Fruit fly (Drosophila melanogaster) whole organism, embryonic: ENCODE measurements around the gene CG14668.
A peak's percentile ranks its signal among the peaks of the same experiment; 100 is the strongest.

Experiments
- Ada2b ChIP-seq: fragments of 200-800 bp; sonication (Bioruptor generic); IDR thresholded peaks from 2 replicates; pipeline ENCODE4 v1.3.6; 2022; ENCODE audit warnings: missing biosample characterization, missing genetic modification characterization
- Awh ChIP-seq: fragments of 200-800 bp; sonication (Bioruptor generic); IDR thresholded peaks from 2 replicates; pipeline ENCODE4, ENCODE4 v1.3.6; 2022; ENCODE audit warnings: missing biosample characterization, missing genetic modification characterization
- BEAF-32 ChIP-seq: fragments of 200-800 bp; sonication (Bioruptor generic); optimal IDR thresholded peaks from 3 replicates; lab custom pipeline; 2017; ENCODE audit warnings: missing biosample characterization, missing genetic modification characterization, mild to moderate bottlenecking, moderate library complexity, missing genetic modification reagents
- CG10147 ChIP-seq: fragments of 200-800 bp; sonication (Bioruptor generic); optimal IDR thresholded peaks from 2 replicates; lab custom pipeline; 2019; ENCODE audit warnings: missing biosample characterization, mild to moderate bottlenecking, missing genetic modification characterization, moderate library complexity
- CG10366 ChIP-seq: fragments of 200-800 bp; sonication (Bioruptor generic); IDR thresholded peaks from 2 replicates; pipeline ENCODE4 v1.3.6; 2022; ENCODE audit warnings: missing biosample characterization, missing genetic modification characterization
- CG11398 ChIP-seq: fragments of 200-800 bp; sonication (Bioruptor generic); optimal IDR thresholded peaks from 2 replicates; lab custom pipeline; 2016; ENCODE audit warnings: missing biosample characterization, missing genetic modification characterization
- CG12769 ChIP-seq: fragments of 200-800 bp; sonication (Bioruptor generic); optimal IDR thresholded peaks from 2 replicates; lab custom pipeline; 2019; ENCODE audit warnings: missing biosample characterization, mild to moderate bottlenecking, missing genetic modification characterization, moderate library complexity
- CG14441 ChIP-seq: fragments of 200-800 bp; sonication (Bioruptor generic); IDR thresholded peaks from 2 replicates; pipeline ENCODE4 v1.3.6; 2022; ENCODE audit warnings: missing biosample characterization, missing genetic modification characterization
- CG14667 ChIP-seq: fragments of 200-800 bp; sonication (Bioruptor generic); IDR thresholded peaks from 2 replicates; pipeline ENCODE4 v1.3.6; 2022; ENCODE audit warnings: missing biosample characterization, missing genetic modification characterization
- CG2202 ChIP-seq: fragments of 200-800 bp; sonication (Bioruptor generic); optimal IDR thresholded peaks from 2 replicates; lab custom pipeline; 2018; ENCODE audit warnings: missing biosample characterization, mild to moderate bottlenecking, missing genetic modification characterization
- CG2875 ChIP-seq: fragments of 200-800 bp; sonication (Bioruptor generic); optimal IDR thresholded peaks from 2 replicates; lab custom pipeline; 2017; ENCODE audit warnings: missing biosample characterization, mild to moderate bottlenecking, missing genetic modification characterization, missing genetic modification reagents
- CG7271 ChIP-seq: fragments of 200-800 bp; sonication (Bioruptor generic); optimal IDR thresholded peaks from 2 replicates; lab custom pipeline; 2018; ENCODE audit warnings: missing biosample characterization, mild to moderate bottlenecking, missing genetic modification characterization, moderate library complexity
- CG7372 ChIP-seq: fragments of 200-800 bp; sonication (Bioruptor generic); IDR thresholded peaks from 2 replicates; pipeline ENCODE4 v1.3.6; 2022; ENCODE audit warnings: missing biosample characterization, missing genetic modification characterization
- CG9727 ChIP-seq: fragments of 200-800 bp; sonication (Bioruptor generic); optimal IDR thresholded peaks from 3 replicates; lab custom pipeline; 2017; ENCODE audit warnings: missing biosample characterization, mild to moderate bottlenecking, missing genetic modification characterization
- Dek ChIP-seq: fragments of 200-800 bp; sonication (Bioruptor generic); optimal IDR thresholded peaks from 3 replicates; lab custom pipeline; 2019; ENCODE audit warnings: missing biosample characterization, mild to moderate bottlenecking, missing genetic modification characterization, moderate library complexity
- Dip3 ChIP-seq: fragments of 200-800 bp; sonication (Bioruptor generic); optimal IDR thresholded peaks from 3 replicates; lab custom pipeline; 2016; ENCODE audit warnings: missing biosample characterization, missing genetic modification characterization
- Dref ChIP-seq: fragments of 200-800 bp; sonication (Bioruptor generic); IDR thresholded peaks from 2 replicates; pipeline ENCODE4 v1.3.6; 2022; ENCODE audit warnings: missing biosample characterization, missing genetic modification characterization
- Eip74EF ChIP-seq, 2 experiments: fragments of 200-800 bp in 1 of 2; fragments of >200 bp in 1 of 2; sonication (Bioruptor generic) in 1 of 2; optimal IDR thresholded peaks; 2 replicates each; lab custom pipeline; 2017 to 2019; ENCODE audit warnings: missing biosample characterization in 2 of 2, missing genetic modification characterization in 2 of 2, mild to moderate bottlenecking in 1 of 2, moderate library complexity in 1 of 2
- Gsc ChIP-seq: fragments of 200-800 bp; sonication (Bioruptor generic); IDR thresholded peaks from 2 replicates; pipeline ENCODE4 v1.3.6; 2022; ENCODE audit warnings: missing biosample characterization, missing genetic modification characterization
- H2.0 ChIP-seq: fragments of 200-800 bp; sonication (Bioruptor generic); IDR thresholded peaks from 2 replicates; pipeline ENCODE4 v1.3.6; 2022; ENCODE audit warnings: missing biosample characterization, missing genetic modification characterization
- Hey ChIP-seq: fragments of 200-800 bp; sonication (Bioruptor generic); optimal IDR thresholded peaks from 3 replicates; lab custom pipeline; 2018; ENCODE audit warnings: missing biosample characterization, mild to moderate bottlenecking, missing genetic modification characterization
- Hmr ChIP-seq: fragments of 200-800 bp; sonication (Bioruptor generic); optimal IDR thresholded peaks from 3 replicates; lab custom pipeline; 2017; ENCODE audit warnings: mild to moderate bottlenecking, missing biosample characterization, missing genetic modification reagents, missing genetic modification characterization
- Rfx ChIP-seq: fragments of 200-800 bp; sonication (Bioruptor generic); IDR thresholded peaks from 2 replicates; pipeline ENCODE4 v1.3.6; 2022; ENCODE audit warnings: missing biosample characterization, missing genetic modification characterization
- Sry-β ChIP-seq: fragments of 200-800 bp; sonication (Bioruptor generic); optimal IDR thresholded peaks from 2 replicates; lab custom pipeline; 2018; ENCODE audit warnings: missing biosample characterization, mild to moderate bottlenecking, missing genetic modification characterization, moderate library complexity
- Stat92E ChIP-seq, 3 experiments: fragments of >200 bp in 2 of 3; fragments of 200-800 bp in 1 of 3; sonication (Bioruptor generic) in 1 of 3; optimal IDR thresholded peaks; 2 replicates each; lab custom pipeline; 2017 to 2019; ENCODE audit warnings: missing biosample characterization in 3 of 3, missing genetic modification characterization in 3 of 3, mild to moderate bottlenecking in 1 of 3, moderate library complexity in 1 of 3
- Taf1 ChIP-seq: fragments of 200-800 bp; sonication (Bioruptor generic); IDR thresholded peaks from 2 replicates; pipeline ENCODE4 v1.3.6; 2022; ENCODE audit warnings: missing biosample characterization, missing genetic modification characterization
- Trl ChIP-seq, 3 experiments: fragments of >200 bp in 2 of 3; fragments of 200-800 bp in 1 of 3; sonication (Bioruptor generic) in 1 of 3; optimal IDR thresholded peaks; 2 replicates in 1 of 3; 3 replicates in 2 of 3; lab custom pipeline; 2016 to 2017; ENCODE audit warnings: missing biosample characterization in 1 of 3, missing genetic modification characterization in 1 of 3
- Vsx1 ChIP-seq: fragments of 200-800 bp; sonication (Bioruptor generic); optimal IDR thresholded peaks from 2 replicates; lab custom pipeline; 2017; ENCODE audit warnings: missing biosample characterization, mild to moderate bottlenecking, missing genetic modification characterization, missing genetic modification reagents
- Xrp1 ChIP-seq: fragments of 200-800 bp; sonication (Bioruptor generic); IDR thresholded peaks from 2 replicates; pipeline ENCODE4 v1.3.6; 2022; ENCODE audit warnings: missing biosample characterization, missing genetic modification characterization
- ash1 ChIP-seq: fragments of 200-800 bp; sonication (Bioruptor generic); optimal IDR thresholded peaks from 2 replicates; lab custom pipeline; 2018; ENCODE audit warnings: missing biosample characterization, mild to moderate bottlenecking, missing genetic modification characterization
- ato ChIP-seq: fragments of 200-800 bp; sonication (Bioruptor generic); IDR thresholded peaks from 2 replicates; pipeline ENCODE4 v1.3.6; 2022; ENCODE audit warnings: missing biosample characterization, missing genetic modification characterization; ENCODE audit not compliant: partially characterized antibody
- cas ChIP-seq: fragments of 200-800 bp; sonication (Bioruptor generic); IDR thresholded peaks from 2 replicates; pipeline ENCODE4 v1.3.6; 2022; ENCODE audit warnings: missing biosample characterization, missing genetic modification characterization
- chinmo ChIP-seq: fragments of 200-800 bp; sonication (Bioruptor generic); IDR thresholded peaks from 4 replicates; pipeline ENCODE4 v1.3.6; 2022; ENCODE audit warnings: missing biosample characterization, missing genetic modification characterization; ENCODE audit not compliant: partially characterized antibody
- crol ChIP-seq: fragments of 200-800 bp; sonication (Bioruptor generic); IDR thresholded peaks from 2 replicates; pipeline ENCODE4 v1.3.6; 2022; ENCODE audit warnings: missing biosample characterization, missing genetic modification characterization
- ewg ChIP-seq: fragments of 200-800 bp; sonication (Bioruptor generic); optimal IDR thresholded peaks from 3 replicates; lab custom pipeline; 2017; ENCODE audit warnings: mild to moderate bottlenecking, missing biosample characterization, missing genetic modification reagents, missing genetic modification characterization
- ftz-f1 ChIP-seq: fragments of 200-800 bp; sonication (Bioruptor generic); optimal IDR thresholded peaks from 2 replicates; lab custom pipeline; 2016; ENCODE audit warnings: missing biosample characterization, missing genetic modification characterization
- gem ChIP-seq: fragments of 200-800 bp; sonication (Bioruptor generic); optimal IDR thresholded peaks from 2 replicates; lab custom pipeline; 2019; ENCODE audit warnings: missing biosample characterization, mild to moderate bottlenecking, missing genetic modification characterization, moderate library complexity
- ham ChIP-seq: fragments of 200-800 bp; sonication (Bioruptor generic); IDR thresholded peaks from 2 replicates; pipeline ENCODE4 v1.3.6; 2022; ENCODE audit warnings: missing biosample characterization, missing genetic modification characterization
- hkb ChIP-seq, 2 experiments: fragments of 200-800 bp in 1 of 2; fragments of >200 bp in 1 of 2; sonication (Bioruptor generic) in 1 of 2; IDR thresholded peaks in 1 of 2; optimal IDR thresholded peaks in 1 of 2; 2 replicates each; pipeline versions ENCODE4 v1.3.6 to Lab custom; 2017 to 2022; ENCODE audit warnings: missing biosample characterization in 1 of 2, missing genetic modification characterization in 1 of 2
- knrl ChIP-seq: fragments of 200-800 bp; sonication (Bioruptor generic); IDR thresholded peaks from 3 replicates; pipeline ENCODE4 v1.3.6; 2022; ENCODE audit warnings: missing biosample characterization, missing genetic modification characterization; ENCODE audit not compliant: partially characterized antibody
- oc ChIP-seq: fragments of 200-800 bp; sonication (Bioruptor generic); optimal IDR thresholded peaks from 2 replicates; lab custom pipeline; 2018; ENCODE audit warnings: missing biosample characterization, mild to moderate bottlenecking, missing genetic modification characterization, moderate library complexity
- pho ChIP-seq: fragments of 200-800 bp; sonication (Bioruptor generic); optimal IDR thresholded peaks from 2 replicates; lab custom pipeline; 2016; ENCODE audit warnings: missing biosample characterization, missing genetic modification characterization
- pita ChIP-seq: fragments of 200-800 bp; sonication (Bioruptor generic); optimal IDR thresholded peaks from 2 replicates; lab custom pipeline; 2017; ENCODE audit warnings: missing biosample characterization, mild to moderate bottlenecking, missing genetic modification characterization
- pum ChIP-seq: fragments of 200-800 bp; sonication (Bioruptor generic); optimal IDR thresholded peaks from 2 replicates; lab custom pipeline; 2016; ENCODE audit warnings: missing biosample characterization, missing genetic modification characterization
- run ChIP-seq: fragments of 200-800 bp; sonication (Bioruptor generic); optimal IDR thresholded peaks from 3 replicates; lab custom pipeline; 2018; ENCODE audit warnings: missing biosample characterization, mild to moderate bottlenecking, missing genetic modification characterization
- sna ChIP-seq: fragments of 200-800 bp; sonication (Bioruptor generic); IDR thresholded peaks from 2 replicates; pipeline ENCODE4 v1.3.6; 2022; ENCODE audit warnings: missing biosample characterization, missing genetic modification characterization; ENCODE audit not compliant: partially characterized antibody
- z ChIP-seq: fragments of 200-800 bp; sonication (Bioruptor generic); IDR thresholded peaks from 3 replicates; pipeline ENCODE4 v1.3.6; 2022; ENCODE audit warnings: missing biosample characterization, missing genetic modification characterization
- zen2 ChIP-seq: fragments of 200-800 bp; sonication (Bioruptor generic); IDR thresholded peaks from 3 replicates; pipeline ENCODE4 v1.3.6; 2022; ENCODE audit warnings: missing biosample characterization, missing genetic modification characterization; ENCODE audit not compliant: partially characterized antibody
- zfh1 ChIP-seq: fragments of 200-800 bp; sonication (Bioruptor generic); IDR thresholded peaks from 3 replicates; pipeline ENCODE4 v1.3.6; 2022; ENCODE audit warnings: missing biosample characterization, missing genetic modification characterization

Gene CG14668

DNA sequence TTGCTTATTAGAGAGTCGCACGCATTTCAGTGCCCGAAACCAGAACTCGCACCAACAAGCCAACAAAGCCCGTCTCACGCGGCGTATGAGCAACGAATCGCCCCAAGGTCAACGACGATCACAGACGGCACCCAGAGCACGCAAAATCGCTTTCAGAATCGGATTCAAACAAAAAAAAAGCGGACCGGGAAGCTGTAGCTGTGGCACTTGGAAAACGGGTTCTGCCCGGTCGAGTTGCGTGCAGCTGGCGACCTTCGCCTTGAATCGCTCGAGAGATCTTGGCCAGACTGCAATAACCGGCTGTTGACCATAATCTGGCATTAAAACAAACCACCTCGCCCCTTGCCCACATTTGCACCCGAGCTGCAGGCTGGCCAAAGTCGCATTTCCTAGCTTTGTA is 24.1 kb downstream of the CG14668 start (continued):
- no peak for TF ChIP-seq ash1 (GFP tag; lab: Kevin White, UChicago)
- TF ChIP-seq gem, result no peak
- TF ChIP-seq ato, result no peak
- no peak for TF ChIP-seq CG10366
- TF ChIP-seq z (GFP tag; lab: Robert Waterston, UW), result no peak
- TF ChIP-seq chinmo (GFP tag; lab: Robert Waterston, UW), result peak; percentile 100
- TF ChIP-seq BEAF-32 (GFP tag; lab: Kevin White, UChicago), result no peak
- no peak for TF ChIP-seq Hmr
- no peak for TF ChIP-seq hkb (optimal IDR thresholded peaks at IDR 0.05; lab: Kevin White, UChicago)
- TF ChIP-seq hkb (GFP tag; IDR thresholded peaks at IDR 0.05; lab: Robert Waterston, UW), result 0 out of 2 replicates have a peak, but pooled peaks have one; percentile 15
- TF ChIP-seq pho (GFP tag; lab: Kevin White, UChicago), result no peak
- TF ChIP-seq CG7372 (GFP tag; lab: Robert Waterston, UW), result peak; percentile 52
- no peak for TF ChIP-seq CG7271 (tag; lab: Kevin White, UChicago)
- no peak for TF ChIP-seq H2.0 (GFP tag; lab: Robert Waterston, UW)
- no peak for TF ChIP-seq Vsx1 (GFP tag; lab: Kevin White, UChicago)
- TF ChIP-seq Taf1, result no peak
- TF ChIP-seq Sry-β (GFP tag; lab: Kevin White, UChicago), result no peak
- 0 out of 2 replicates have a peak, but pooled peaks have one; percentile 13 for TF ChIP-seq sna
- TF ChIP-seq pita (GFP tag; lab: Kevin White, UChicago), result no peak
- TF ChIP-seq zen2, result no peak
- TF ChIP-seq run (tag; lab: Kevin White, UChicago), result no peak
- TF ChIP-seq Eip74EF (GFP tag; optimal IDR thresholded peaks at IDR 0.05; lab: Kevin White, UChicago), result peak in 1 of 2 experiments; percentile 95
- TF ChIP-seq CG11398, result no peak
- TF ChIP-seq Trl (optimal IDR thresholded peaks at IDR 0.05; lab: Kevin White, UChicago), result no peak
- TF ChIP-seq Trl (GFP tag; optimal IDR thresholded peaks at IDR 0.05; lab: Kevin White, UChicago), result no peak
- no peak for TF ChIP-seq ham (GFP tag; lab: Robert Waterston, UW)
- peak; percentile 66 for TF ChIP-seq CG12769 (tag; lab: Kevin White, UChicago)
- TF ChIP-seq CG10147 (GFP tag; lab: Kevin White, UChicago), result no peak
- TF ChIP-seq crol, result peak; percentile 50; the same call in 1 of the 2 replicates
- TF ChIP-seq Ada2b (GFP tag; lab: Robert Waterston, UW), result no peak
- no peak for TF ChIP-seq CG2875 (GFP tag; lab: Kevin White, UChicago)
- TF ChIP-seq Dip3, result no peak
- peak; percentile 90 for TF ChIP-seq oc (tag; lab: Kevin White, UChicago)
- no peak for TF ChIP-seq Xrp1
- no peak for TF ChIP-seq CG14667 (GFP tag; lab: Robert Waterston, UW)
- TF ChIP-seq Hey (tag; lab: Kevin White, UChicago), result no peak
- no peak for TF ChIP-seq ewg (GFP tag; lab: Kevin White, UChicago)
- no peak for TF ChIP-seq CG9727 (GFP tag; lab: Kevin White, UChicago)
- TF ChIP-seq CG14441, result no peak; the same call in 1 of the 2 replicates
- TF ChIP-seq zfh1, result no peak
- no peak for TF ChIP-seq Stat92E (GFP tag; optimal IDR thresholded peaks at IDR 0.05; lab: Kevin White, UChicago)
- no peak for TF ChIP-seq Dek (tag; lab: Kevin White, UChicago)
- no peak for TF ChIP-seq Gsc (GFP tag; lab: Robert Waterston, UW)
- TF ChIP-seq Rfx, result no peak
- TF ChIP-seq knrl, result no peak
- TF ChIP-seq cas (GFP tag; lab: Robert Waterston, UW), result no peak
- no peak for TF ChIP-seq Dref
- TF ChIP-seq Awh (GFP tag; lab: Robert Waterston, UW), result 0 out of 2 replicates have a peak, but pooled peaks have one; percentile 22
- TF ChIP-seq pum, result no peak
- peak; percentile 93 for TF ChIP-seq ftz-f1 (GFP tag; lab: Kevin White, UChicago)
- TF ChIP-seq CG2202 (tag; lab: Kevin White, UChicago), result no peak
